Worm (Caenorhabditis elegans): ENCODE results near the gene K08D12.8.

The K08D12.8 gene

DNA sequence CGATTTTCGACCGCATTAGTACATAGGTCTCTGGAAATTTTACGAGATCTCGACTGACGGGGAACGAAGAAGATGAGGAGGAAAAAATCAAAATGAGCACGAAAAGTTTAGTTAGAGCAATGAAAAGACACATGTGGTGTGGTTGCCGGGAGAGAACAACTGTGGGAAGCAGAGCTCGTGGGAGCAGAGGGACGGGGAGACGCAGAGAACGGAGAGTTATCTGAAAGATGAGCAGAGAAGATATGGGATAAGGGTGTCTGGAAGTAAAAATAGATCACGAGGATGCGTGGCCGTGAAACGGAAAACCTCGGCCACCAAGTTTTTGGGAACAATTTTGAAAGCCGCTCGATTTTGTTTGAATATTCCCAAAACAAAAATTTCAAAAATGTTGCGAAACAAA is 35.6 kb downstream of the K08D12.8 start, which contains the start of gene Y41D4A.7:
Gene Y41D4A.7, minus strand, starts transcription at position 18 of the 400 bp plus-strand sequence.
- TF ChIP-seq ref-1 (GFP tag; conservative IDR thresholded peaks at IDR 0.05) = no peak
- no peak for TF ChIP-seq flt-1 (GFP tag; IDR thresholded peaks at IDR 0.05)
- no peak for TF ChIP-seq tab-1 (GFP tag; IDR thresholded peaks at IDR 0.05)
- no peak for TF ChIP-seq ztf-23 (GFP tag; IDR thresholded peaks at IDR 0.05)
- no peak for TF ChIP-seq ztf-29 (GFP tag; IDR thresholded peaks at IDR 0.05)

DNA sequence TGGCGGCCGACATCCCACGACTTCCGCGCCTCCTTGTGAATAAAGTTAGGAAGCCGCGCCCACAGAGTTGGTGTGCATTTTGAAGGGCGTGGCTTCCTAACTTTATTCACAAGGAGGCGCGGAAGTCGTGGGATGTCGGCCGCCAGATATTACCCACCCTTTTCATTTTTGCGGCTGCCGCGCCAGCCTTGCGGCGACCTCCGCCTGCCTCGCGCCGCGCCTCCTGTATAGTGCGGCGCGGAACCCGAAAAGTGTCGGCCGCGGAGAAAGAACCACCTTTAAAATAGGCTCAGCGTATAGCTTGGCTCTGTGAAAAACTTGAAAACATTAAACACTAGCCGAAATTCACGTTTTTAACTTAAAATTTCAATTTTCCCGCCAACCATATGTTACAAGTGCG is 37.5 kb downstream of the K08D12.8 start:
- no peak for TF ChIP-seq ztf-23 (GFP tag; IDR thresholded peaks at IDR 0.05)
- TF ChIP-seq klf-2 (GFP tag; conservative IDR thresholded peaks at IDR 0.05) = no peak
- no peak for TF ChIP-seq flt-1 (GFP tag; IDR thresholded peaks at IDR 0.05)
- no peak for TF ChIP-seq cog-1 (tag; optimal IDR thresholded peaks at IDR 0.05)
- TF ChIP-seq tab-1 (GFP tag; IDR thresholded peaks at IDR 0.05) = no peak
- no peak for TF ChIP-seq med-1 (GFP tag; optimal IDR thresholded peaks at IDR 0.05; ENCODE audit: insufficient read depth)
- no peak for TF ChIP-seq ref-1 (GFP tag; conservative IDR thresholded peaks at IDR 0.05)

DNA sequence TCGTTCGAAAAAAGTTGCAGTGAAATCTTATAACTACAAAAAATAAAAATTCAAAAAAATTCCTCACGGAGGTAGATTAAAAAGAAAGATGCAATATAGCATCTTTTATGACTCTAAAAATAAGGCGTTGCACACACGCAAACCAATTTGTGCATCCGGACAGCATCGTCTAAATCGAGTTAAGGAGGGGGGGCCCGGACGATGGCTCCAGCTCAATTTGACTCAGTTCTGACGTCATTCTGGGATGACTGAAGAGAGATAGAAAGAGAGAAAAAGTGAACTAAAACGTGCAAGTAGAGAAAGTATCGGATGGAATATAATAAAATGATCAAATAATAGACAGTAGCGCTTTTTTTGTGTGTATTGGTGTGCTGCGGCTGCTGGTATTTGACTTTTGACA is 40.0 kb downstream of the K08D12.8 start:
- TF ChIP-seq ztf-23 (GFP tag; IDR thresholded peaks at IDR 0.05) = no peak
- no peak for TF ChIP-seq med-1 (GFP tag; optimal IDR thresholded peaks at IDR 0.05; ENCODE audit: insufficient read depth)
- no peak for TF ChIP-seq ztf-29 (GFP tag; IDR thresholded peaks at IDR 0.05)
- TF ChIP-seq tab-1 (GFP tag; IDR thresholded peaks at IDR 0.05) = no peak
- no peak for TF ChIP-seq ref-1 (GFP tag; conservative IDR thresholded peaks at IDR 0.05)
- no peak for TF ChIP-seq klf-2 (GFP tag; conservative IDR thresholded peaks at IDR 0.05)
- TF ChIP-seq T22C8.4 (GFP tag; IDR thresholded peaks at IDR 0.05) = no peak
- TF ChIP-seq flt-1 (GFP tag; IDR thresholded peaks at IDR 0.05) = no peak
- TF ChIP-seq cog-1 (tag; optimal IDR thresholded peaks at IDR 0.05) = no peak

DNA sequence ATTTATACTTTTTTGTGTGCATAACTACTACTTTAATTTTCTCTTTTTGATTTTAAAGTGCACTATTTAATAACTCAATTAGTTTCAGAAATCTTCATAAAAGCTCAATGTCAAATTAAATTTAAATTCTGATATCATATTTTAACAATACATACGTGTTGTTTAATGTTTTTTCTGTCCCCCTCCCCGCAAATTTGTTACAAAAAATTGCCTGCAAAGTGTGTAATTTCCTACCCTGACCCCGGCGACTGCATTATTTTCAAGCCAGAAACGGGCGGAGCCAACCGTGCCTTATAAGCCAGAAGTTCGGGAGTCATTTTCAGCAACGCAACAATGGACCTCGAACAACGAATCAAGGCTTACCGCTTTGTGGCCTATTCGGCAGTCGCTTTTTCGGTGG is 42.3 kb downstream of the K08D12.8 start, which contains the start of gene col-108:
Gene col-108, plus strand, starts transcription at position 301 of the 400 bp plus-strand sequence.
- TF ChIP-seq ztf-23 (GFP tag; IDR thresholded peaks at IDR 0.05) (no peak), med-1 (GFP tag; optimal IDR thresholded peaks at IDR 0.05; ENCODE audit: insufficient read depth) (no peak), klf-2 (GFP tag; conservative IDR thresholded peaks at IDR 0.05) (no peak), ztf-29 (GFP tag; IDR thresholded peaks at IDR 0.05) (no peak), ref-1 (GFP tag; conservative IDR thresholded peaks at IDR 0.05) (no peak), T22C8.4 (GFP tag; IDR thresholded peaks at IDR 0.05) (no peak), tab-1 (GFP tag; IDR thresholded peaks at IDR 0.05) (no peak), flt-1 (GFP tag; IDR thresholded peaks at IDR 0.05) (no peak), cog-1 (tag; optimal IDR thresholded peaks at IDR 0.05) (no peak)

DNA sequence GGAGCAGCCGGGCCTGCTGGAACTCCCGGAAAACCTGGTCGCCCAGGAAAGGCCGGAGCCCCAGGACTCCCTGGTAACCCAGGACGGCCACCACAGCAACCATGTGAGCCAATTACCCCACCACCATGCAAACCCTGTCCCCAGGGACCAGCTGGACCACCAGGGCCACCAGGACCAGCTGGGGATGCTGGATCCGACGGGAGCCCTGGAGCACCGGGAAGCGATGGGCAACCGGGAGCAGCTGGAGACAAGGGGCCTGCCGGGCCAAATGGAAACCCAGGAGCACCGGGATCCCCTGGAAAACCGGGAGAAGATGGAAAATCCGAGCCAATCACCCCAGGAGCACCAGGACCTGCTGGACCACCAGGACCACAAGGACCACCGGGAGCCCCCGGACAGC is 43.1 kb downstream of the K08D12.8 start:
- TF ChIP-seq klf-2 (GFP tag; conservative IDR thresholded peaks at IDR 0.05) = no peak
- no peak for TF ChIP-seq T22C8.4 (GFP tag; IDR thresholded peaks at IDR 0.05)
- no peak for TF ChIP-seq flt-1 (GFP tag; IDR thresholded peaks at IDR 0.05)
- no peak for TF ChIP-seq med-1 (GFP tag; optimal IDR thresholded peaks at IDR 0.05; ENCODE audit: insufficient read depth)
- 0 out of 2 replicates have a peak, but pooled peaks have one; percentile 34 for TF ChIP-seq tab-1 (GFP tag; IDR thresholded peaks at IDR 0.05)
- TF ChIP-seq ztf-23 (GFP tag; IDR thresholded peaks at IDR 0.05) = 0 out of 2 replicates have a peak, but pooled peaks have one; percentile 28

DNA sequence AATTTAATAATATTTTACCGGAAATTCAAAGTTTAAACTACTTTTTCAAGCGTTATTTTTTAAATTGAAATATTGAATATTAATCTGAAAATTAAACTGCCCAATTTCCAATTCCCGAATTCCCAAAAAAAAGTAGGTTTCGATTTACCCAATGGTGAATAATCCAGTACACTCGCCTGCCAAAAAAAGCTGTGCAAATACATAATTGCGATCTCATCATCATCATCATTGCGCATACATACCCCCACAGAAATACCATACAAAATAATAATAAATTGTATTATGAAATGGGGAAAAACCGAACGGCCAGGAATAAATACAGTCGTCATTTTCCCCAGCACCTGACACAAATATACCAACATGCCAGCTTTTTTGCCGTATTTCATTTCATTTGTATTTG is 45.9 kb downstream of the K08D12.8 start, which contains the start of gene Y41D4A.1:
Gene Y41D4A.1, plus strand, starts transcription at position 301 of the 400 bp plus-strand sequence.
- TF ChIP-seq tab-1 (GFP tag; IDR thresholded peaks at IDR 0.05) (no peak), T22C8.4 (GFP tag; IDR thresholded peaks at IDR 0.05) (no peak), ztf-23 (GFP tag; IDR thresholded peaks at IDR 0.05) (no peak), med-1 (GFP tag; optimal IDR thresholded peaks at IDR 0.05; ENCODE audit: insufficient read depth) (no peak)

All from whole organism, midembryonic.